Fruit fly (Drosophila melanogaster) S2 (cell line): Measurements from ENCODE around the gene CG7656.

Experiments used
- CG8478 ChIP-seq: fragments of >200 bp; optimal IDR thresholded peaks from 2 replicates; lab custom pipeline; 2018
- CTCF ChIP-seq, 2 experiments: fragments of >200 bp; optimal IDR thresholded peaks; 2 replicates each; lab custom pipeline; 2018

- no peak for TF ChIP-seq CG8478 (lab: Kevin White, UChicago)
- TF ChIP-seq CTCF (optimal IDR thresholded peaks at IDR 0.05; lab: Kevin White, UChicago): no peak
Observed at dm6 chr3L:15535800-15536225, 52.2 kb downstream of the CG7656 start.
